Fruit fly (Drosophila melanogaster) whole organism, adult: ENCODE results near the gene CG42395.

Experiments
- CG11617 ChIP-seq: fragments of 200-800 bp; sonication (Bioruptor generic); optimal IDR thresholded peaks from 2 replicates; lab custom pipeline; 2017; ENCODE audit warnings: mild to moderate bottlenecking, missing biosample characterization, missing genetic modification reagents, missing genetic modification characterization
- CG12768 ChIP-seq: fragments of 200-800 bp; sonication (Bioruptor generic); optimal IDR thresholded peaks from 2 replicates; lab custom pipeline; 2017; ENCODE audit warnings: missing biosample characterization, missing genetic modification characterization, mild to moderate bottlenecking, moderate library complexity, missing genetic modification reagents
- CG14711 ChIP-seq: fragments of 200-800 bp; sonication (Bioruptor generic); optimal IDR thresholded peaks from 2 replicates; lab custom pipeline; 2018; ENCODE audit warnings: missing biosample characterization, mild to moderate bottlenecking, missing genetic modification characterization, moderate library complexity
- CG1620 ChIP-seq: fragments of 200-800 bp; sonication (Bioruptor generic); optimal IDR thresholded peaks from 2 replicates; lab custom pipeline; 2016; ENCODE audit warnings: missing biosample characterization, missing genetic modification characterization
- CG33017 ChIP-seq: fragments of 200-800 bp; sonication (Bioruptor generic); optimal IDR thresholded peaks from 2 replicates; lab custom pipeline; 2018; ENCODE audit warnings: missing biosample characterization, mild to moderate bottlenecking, missing genetic modification characterization, moderate library complexity
- CG5204 ChIP-seq: fragments of 200-800 bp; sonication (Bioruptor generic); optimal IDR thresholded peaks from 2 replicates; lab custom pipeline; 2016; ENCODE audit warnings: missing biosample characterization, missing genetic modification characterization
- CG7045 ChIP-seq: fragments of 200-800 bp; sonication (Bioruptor generic); optimal IDR thresholded peaks from 2 replicates; lab custom pipeline; 2017; ENCODE audit warnings: missing biosample characterization, mild to moderate bottlenecking, missing genetic modification characterization
- CG7101 ChIP-seq: fragments of 200-800 bp; sonication (Bioruptor generic); optimal IDR thresholded peaks from 2 replicates; lab custom pipeline; 2018; ENCODE audit warnings: missing biosample characterization, mild to moderate bottlenecking, missing genetic modification characterization, moderate library complexity
- Clk ChIP-seq: fragments of 200-800 bp; sonication (Bioruptor generic); optimal IDR thresholded peaks from 2 replicates; lab custom pipeline; 2017; ENCODE audit warnings: missing biosample characterization, missing genetic modification characterization
- Crg-1 ChIP-seq: fragments of 200-800 bp; sonication (Bioruptor generic); optimal IDR thresholded peaks from 2 replicates; lab custom pipeline; 2016; ENCODE audit warnings: missing biosample characterization, missing genetic modification characterization
- Hr96 ChIP-seq: fragments of 200-800 bp; sonication (Bioruptor generic); optimal IDR thresholded peaks from 2 replicates; lab custom pipeline; 2016; ENCODE audit warnings: missing biosample characterization, missing genetic modification characterization
- Mnt ChIP-seq: fragments of 200-800 bp; sonication (Bioruptor generic); optimal IDR thresholded peaks from 2 replicates; lab custom pipeline; 2016; ENCODE audit warnings: missing biosample characterization, mild to moderate bottlenecking, missing genetic modification characterization
- bab1 ChIP-seq: fragments of 200-800 bp; sonication (Bioruptor generic); optimal IDR thresholded peaks from 3 replicates; lab custom pipeline; 2019; ENCODE audit warnings: missing biosample characterization, mild to moderate bottlenecking, missing genetic modification characterization, moderate library complexity
- cic ChIP-seq: fragments of 200-800 bp; sonication (Bioruptor generic); optimal IDR thresholded peaks from 2 replicates; lab custom pipeline; 2017; ENCODE audit warnings: missing biosample characterization, mild to moderate bottlenecking, missing genetic modification characterization, moderate library complexity
- cnc ChIP-seq, 2 experiments: fragments of >200 bp; optimal IDR thresholded peaks; 2 replicates each; lab custom pipeline; 2017
- kay ChIP-seq: fragments of 200-800 bp; sonication (Bioruptor generic); peaks from one replicate; lab custom pipeline; 2016; ENCODE audit warnings: missing biosample characterization, missing genetic modification characterization, borderline replicate concordance
- ovo ChIP-seq: fragments of 200-800 bp; sonication (Bioruptor generic); optimal IDR thresholded peaks from 2 replicates; lab custom pipeline; 2016; ENCODE audit warnings: missing biosample characterization, missing genetic modification characterization
- pad ChIP-seq: fragments of 200-800 bp; sonication (Bioruptor generic); optimal IDR thresholded peaks from 3 replicates; lab custom pipeline; 2017; ENCODE audit warnings: missing biosample characterization, missing genetic modification characterization, mild to moderate bottlenecking, moderate library complexity, missing genetic modification reagents
- tj ChIP-seq: fragments of 200-800 bp; sonication (Bioruptor generic); optimal IDR thresholded peaks from 3 replicates; lab custom pipeline; 2017; ENCODE audit warnings: missing biosample characterization, mild to moderate bottlenecking, missing genetic modification characterization, moderate library complexity
- toe ChIP-seq: fragments of 200-800 bp; sonication (Bioruptor generic); optimal IDR thresholded peaks from 2 replicates; lab custom pipeline; 2016; ENCODE audit warnings: missing biosample characterization, missing genetic modification characterization

CG42395 gene

DNA sequence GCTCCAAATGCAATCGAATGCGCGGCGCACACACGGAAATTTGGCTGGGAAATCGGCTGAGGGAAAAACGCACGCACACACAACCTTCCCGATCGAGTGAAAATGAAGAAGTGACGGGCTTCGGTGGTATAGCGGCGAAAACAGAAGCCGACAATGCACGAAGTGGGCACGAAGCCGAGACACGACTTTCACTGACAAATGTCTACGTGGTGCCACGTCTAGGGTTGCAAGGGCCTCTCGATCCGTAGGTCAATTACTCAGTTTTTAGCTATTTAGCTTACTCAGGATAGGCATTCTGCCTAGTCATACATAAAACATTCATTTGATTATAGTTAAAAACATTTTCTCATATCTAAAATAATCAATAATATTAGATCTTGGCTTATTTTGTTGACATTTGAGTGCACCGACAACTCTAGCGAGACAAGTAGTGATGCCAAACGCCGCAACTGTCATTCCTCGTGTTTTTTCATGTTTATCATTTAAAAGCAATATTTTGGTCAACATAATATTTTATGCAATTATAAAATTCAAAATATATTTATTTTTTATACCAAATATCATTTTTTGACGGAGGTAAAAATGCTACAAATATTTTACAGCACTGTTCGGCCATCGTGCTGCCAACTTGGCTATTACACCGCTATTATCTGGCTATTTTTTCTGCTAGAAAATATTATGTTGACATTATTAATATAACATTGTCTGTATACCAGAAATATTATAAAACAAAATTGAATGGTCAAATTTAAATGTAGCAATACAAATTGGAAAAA is 22.3 kb downstream of the CG42395 start:
- peak; percentile 81 for TF ChIP-seq CG33017 (tag; lab: Kevin White, UChicago)
- TF ChIP-seq pad (GFP tag; lab: Kevin White, UChicago), result peak; percentile 82
- TF ChIP-seq tj (GFP tag; lab: Kevin White, UChicago), result peak; percentile 69
- peak; percentile 82 for TF ChIP-seq CG5204 (GFP tag; lab: Kevin White, UChicago)
- peak; percentile 90 for TF ChIP-seq CG12768 (GFP tag; lab: Kevin White, UChicago)
- peak; percentile 88 for TF ChIP-seq Mnt (GFP tag; lab: Kevin White, UChicago)
- TF ChIP-seq CG7045 (GFP tag; lab: Kevin White, UChicago), result peak; percentile 84
- TF ChIP-seq kay (GFP tag; lab: Kevin White, UChicago), result no peak
- peak; percentile 91 for TF ChIP-seq CG1620 (GFP tag; lab: Kevin White, UChicago)
- TF ChIP-seq CG7101 (tag; lab: Kevin White, UChicago), result peak; percentile 95
- TF ChIP-seq CG11617 (GFP tag; lab: Kevin White, UChicago), result peak; percentile 92
- TF ChIP-seq CG14711 (tag; lab: Kevin White, UChicago), result peak; percentile 99
- TF ChIP-seq Crg-1 (GFP tag; lab: Kevin White, UChicago), result peak; percentile 93
- peak; percentile 81 for TF ChIP-seq ovo (GFP tag; lab: Kevin White, UChicago)
- TF ChIP-seq Clk (GFP tag; lab: Kevin White, UChicago), result peak; percentile 70
- peak; percentile 87 for TF ChIP-seq toe (GFP tag; lab: Kevin White, UChicago)
- peak; percentile 9 for TF ChIP-seq cic (GFP tag; lab: Kevin White, UChicago)
- no peak for TF ChIP-seq cnc (optimal IDR thresholded peaks at IDR 0.05; lab: Kevin White, UChicago)
- TF ChIP-seq Hr96 (GFP tag; lab: Kevin White, UChicago), result peak; percentile 91
- peak; percentile 94 for TF ChIP-seq bab1 (GFP tag; lab: Kevin White, UChicago)

dm6 chrX:9551179-9551578 is 24.9 kb downstream of the CG42395 start:
- TF ChIP-seq tj (GFP tag; lab: Kevin White, UChicago) (peak; percentile 53), kay (GFP tag; lab: Kevin White, UChicago) (no peak)

DNA sequence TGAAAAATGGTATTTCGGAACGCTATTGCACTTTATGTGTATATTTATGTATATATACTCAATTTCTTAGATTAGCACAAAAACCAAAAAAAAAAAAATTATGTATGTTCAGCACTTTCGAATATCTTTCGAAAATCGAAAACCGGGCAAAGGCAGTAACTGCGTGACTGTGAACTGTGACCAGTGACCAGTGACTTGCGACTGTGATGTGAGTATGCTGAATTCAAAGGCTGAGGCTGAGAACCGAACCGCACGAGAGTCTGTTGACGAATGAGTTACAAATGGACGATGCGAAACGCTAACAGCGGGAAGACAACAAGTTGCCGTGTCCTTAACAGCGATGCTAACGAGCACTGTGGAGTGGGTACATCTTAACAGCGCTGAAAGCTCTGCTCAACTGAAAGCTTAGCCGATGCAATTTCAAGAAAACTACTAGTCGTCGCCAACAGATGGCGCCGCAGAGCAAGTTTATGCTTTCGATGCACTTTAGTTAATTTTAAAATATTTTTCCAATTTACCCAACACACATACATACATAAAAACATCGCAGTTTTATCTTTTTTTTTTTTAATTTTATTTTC is 25.4 kb downstream of the CG42395 start, which contains the start of gene CG32700:
Gene CG32700 (minus strand): TSS at position 274 of the 581 bp plus-strand sequence.
- TF ChIP-seq ovo (GFP tag; lab: Kevin White, UChicago) (no peak), tj (GFP tag; lab: Kevin White, UChicago) (peak; percentile 85), CG7101 (tag; lab: Kevin White, UChicago) (peak; percentile 16), bab1 (GFP tag; lab: Kevin White, UChicago) (peak; percentile 0), Clk (GFP tag; lab: Kevin White, UChicago) (no peak), cnc (optimal IDR thresholded peaks at IDR 0.05; lab: Kevin White, UChicago) (no peak)

DNA sequence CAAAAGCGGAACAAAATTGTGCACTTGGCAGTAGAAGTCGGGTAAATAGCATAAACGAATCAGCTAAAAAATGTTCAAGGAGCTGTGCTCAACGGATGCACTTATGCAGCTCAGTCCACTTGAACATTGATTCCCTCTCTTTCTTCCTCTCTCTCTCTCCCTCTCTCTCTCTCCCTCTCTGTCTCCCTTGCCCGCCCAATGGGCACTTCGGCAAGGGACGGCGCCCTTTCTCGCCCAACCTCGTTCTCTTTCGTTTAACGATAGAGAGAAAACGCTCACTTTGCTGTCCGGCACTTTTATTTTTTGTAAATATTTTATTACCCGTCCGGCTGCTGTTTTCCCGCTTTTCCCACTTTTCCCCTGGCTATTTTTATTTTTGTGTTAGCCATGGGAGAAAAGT is 31.6 kb downstream of the CG42395 start:
- TF ChIP-seq Mnt (GFP tag; lab: Kevin White, UChicago), result no peak
- TF ChIP-seq ovo (GFP tag; lab: Kevin White, UChicago), result no peak
- no peak for TF ChIP-seq CG14711 (tag; lab: Kevin White, UChicago)
- no peak for TF ChIP-seq toe (GFP tag; lab: Kevin White, UChicago)
- no peak for TF ChIP-seq tj (GFP tag; lab: Kevin White, UChicago)
- no peak for TF ChIP-seq Crg-1 (GFP tag; lab: Kevin White, UChicago)
- no peak for TF ChIP-seq Clk (GFP tag; lab: Kevin White, UChicago)
- TF ChIP-seq pad (GFP tag; lab: Kevin White, UChicago), result no peak
- no peak for TF ChIP-seq bab1 (GFP tag; lab: Kevin White, UChicago)
- TF ChIP-seq cnc (optimal IDR thresholded peaks at IDR 0.05; lab: Kevin White, UChicago), result no peak
- no peak for TF ChIP-seq CG7045 (GFP tag; lab: Kevin White, UChicago)
- TF ChIP-seq CG12768 (GFP tag; lab: Kevin White, UChicago), result no peak
- no peak for TF ChIP-seq cic (GFP tag; lab: Kevin White, UChicago)
- TF ChIP-seq kay (GFP tag; lab: Kevin White, UChicago), result no peak

DNA sequence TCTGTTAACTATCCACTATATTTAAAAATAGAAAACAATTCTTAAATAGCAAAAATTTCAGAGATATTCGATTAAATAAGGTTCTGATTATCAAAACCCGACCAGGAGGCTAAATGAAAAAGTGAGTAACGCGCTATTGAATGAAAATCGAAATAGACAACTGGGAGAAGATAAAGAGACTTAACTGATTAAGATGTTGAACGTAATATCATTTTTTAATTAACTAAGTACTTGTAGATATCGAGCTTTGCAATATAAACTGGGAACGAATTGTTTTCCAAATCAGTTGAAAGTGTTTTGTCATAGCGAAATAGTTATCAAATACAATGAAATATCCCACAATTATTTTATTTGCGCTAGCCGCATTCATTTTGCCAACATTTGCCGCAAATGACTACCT is 42.5 kb downstream of the CG42395 start, which contains the start of gene CG34026:
Gene CG34026 (plus strand): TSS at position 301 of the 400 bp plus-strand sequence.
- TF ChIP-seq CG14711 (tag; lab: Kevin White, UChicago) (no peak), CG12768 (GFP tag; lab: Kevin White, UChicago) (no peak), CG7101 (tag; lab: Kevin White, UChicago) (no peak), toe (GFP tag; lab: Kevin White, UChicago) (no peak), kay (GFP tag; lab: Kevin White, UChicago) (no peak), CG1620 (GFP tag; lab: Kevin White, UChicago) (no peak), Clk (GFP tag; lab: Kevin White, UChicago) (no peak), CG5204 (GFP tag; lab: Kevin White, UChicago) (no peak), CG7045 (GFP tag; lab: Kevin White, UChicago) (no peak), CG33017 (tag; lab: Kevin White, UChicago) (no peak), Mnt (GFP tag; lab: Kevin White, UChicago) (no peak), Hr96 (GFP tag; lab: Kevin White, UChicago) (no peak)
